Fruit fly (Drosophila melanogaster) Kc167 (cell line): ENCODE measurements around the gene CG14450.
A peak's percentile ranks its signal among the peaks of the same experiment; 100 is the strongest.
"Not testable (repeated sequence)": the region's sequence is repeated elsewhere in the genome, so short reads cannot be mapped to it uniquely, and the experiment has no call there.

Experiments
- Myc ChIP-seq: fragments of >200 bp; optimal IDR thresholded peaks from 2 replicates; lab custom pipeline; 2017; ENCODE audit warnings: missing external identifiers
- Sin3A ChIP-seq: fragments of >200 bp; optimal IDR thresholded peaks from 2 replicates; lab custom pipeline; 2018; ENCODE audit warnings: missing external identifiers
- h ChIP-seq: fragments of >200 bp; optimal IDR thresholded peaks from 3 replicates; lab custom pipeline; 2018; ENCODE audit warnings: missing external identifiers
- insv ChIP-seq: fragments of >200 bp; optimal IDR thresholded peaks from 3 replicates; lab custom pipeline; 2018; ENCODE audit warnings: missing external identifiers
- psq ChIP-seq: fragments of >200 bp; optimal IDR thresholded peaks from 2 replicates; lab custom pipeline; 2017; ENCODE audit warnings: missing external identifiers
- ttk ChIP-seq: sonication (Bioruptor generic); optimal IDR thresholded peaks from 2 replicates; lab custom pipeline; 2017; ENCODE audit warnings: missing external identifiers

Gene CG14450

DNA sequence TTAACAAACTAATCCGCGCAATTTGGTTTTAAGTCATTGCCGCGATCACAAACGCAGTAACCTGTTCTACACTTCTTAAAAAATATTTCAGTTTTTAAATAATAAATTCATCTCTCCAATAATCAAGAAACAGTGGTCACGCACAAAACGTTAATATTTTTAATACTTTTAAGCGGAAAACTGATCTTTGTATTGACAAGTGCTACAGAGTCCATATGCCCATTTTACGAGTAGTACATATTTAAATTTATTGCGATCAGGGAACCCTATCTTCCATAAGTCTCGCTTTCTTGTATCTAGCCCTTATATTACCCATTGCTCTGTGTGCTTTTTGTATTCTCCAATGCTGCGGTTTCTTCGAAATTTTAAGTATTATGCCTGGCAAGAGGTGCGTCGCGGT is 1.9 kb upstream of the CG14450 start, which contains the start of gene CG32454:
TSS of gene CG32454 (plus strand) at position 301 of the 400 bp plus-strand sequence.
- TF ChIP-seq Sin3A (no peak), Myc (no peak), psq (lab: Kevin White, UChicago) (no peak), ttk (lab: Kevin White, UChicago) (no peak), h (lab: Kevin White, UChicago) (no peak), insv (lab: Kevin White, UChicago) (no peak)

dm6 chr3L:22724046-22724771 is 3.4 kb downstream of the CG14450 start:
- TF ChIP-seq Sin3A (no peak), ttk (lab: Kevin White, UChicago) (no peak), insv (lab: Kevin White, UChicago) (no peak), psq (lab: Kevin White, UChicago) (no peak)

DNA sequence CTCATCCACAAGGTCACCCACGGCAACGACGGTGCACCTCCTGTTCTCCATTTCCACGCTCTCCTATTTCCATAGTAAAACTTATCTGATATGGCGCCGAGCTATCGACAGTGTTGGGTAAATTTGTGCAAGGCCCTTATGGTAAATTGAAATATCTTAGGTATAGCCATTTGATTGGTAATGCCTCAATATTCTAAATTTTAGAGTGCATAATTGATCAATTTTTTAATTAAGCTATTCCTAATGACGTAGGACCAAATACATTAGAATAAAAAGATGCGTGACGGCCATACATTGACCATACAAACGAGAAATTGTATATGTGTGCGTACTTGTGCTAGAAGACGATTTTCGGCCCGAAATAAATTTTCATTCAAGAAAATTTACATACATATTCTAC is 5.6 kb downstream of the CG14450 start, which contains the start of gene CG14451:
TSS of gene CG14451 (minus strand) at position 101 of the 400 bp plus-strand sequence.
- TF ChIP-seq ttk (lab: Kevin White, UChicago) (no peak), psq (lab: Kevin White, UChicago) (no peak), Sin3A (no peak), h (lab: Kevin White, UChicago) (no peak), Myc (no peak), insv (lab: Kevin White, UChicago) (no peak)

DNA sequence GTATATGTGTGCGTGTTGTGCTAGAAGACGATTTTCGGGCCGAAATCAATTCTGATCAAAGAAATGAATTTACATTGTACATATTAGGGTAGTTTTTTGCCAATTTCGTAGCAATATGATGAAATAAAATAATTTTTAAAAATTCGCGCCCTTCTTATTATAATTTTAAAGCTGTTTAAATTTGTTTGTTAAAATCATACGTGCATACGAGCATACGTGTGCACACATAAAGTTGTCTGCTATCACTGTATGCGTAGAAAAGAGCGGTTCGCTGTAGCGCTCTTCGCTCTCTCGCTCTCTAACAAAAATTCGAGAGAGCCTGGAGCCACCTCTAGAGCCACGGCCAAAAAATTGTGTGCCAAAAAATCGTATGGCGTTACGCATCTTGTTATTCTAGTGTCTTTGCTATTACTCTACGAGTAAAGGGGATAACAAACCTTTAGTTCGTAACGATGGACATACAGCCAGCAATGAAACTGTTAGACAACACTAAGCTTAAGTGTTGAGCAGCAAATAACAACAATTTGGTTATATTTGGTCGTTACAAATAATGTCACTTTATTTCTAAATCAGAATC is 6.8 kb downstream of the CG14450 start, which contains the start of gene mael:
TSS of gene mael (plus strand) at position 510 of the 577 bp plus-strand sequence.
- not testable (repeated sequence) for TF ChIP-seq Sin3A; ttk (lab: Kevin White, UChicago); h (lab: Kevin White, UChicago)

DNA sequence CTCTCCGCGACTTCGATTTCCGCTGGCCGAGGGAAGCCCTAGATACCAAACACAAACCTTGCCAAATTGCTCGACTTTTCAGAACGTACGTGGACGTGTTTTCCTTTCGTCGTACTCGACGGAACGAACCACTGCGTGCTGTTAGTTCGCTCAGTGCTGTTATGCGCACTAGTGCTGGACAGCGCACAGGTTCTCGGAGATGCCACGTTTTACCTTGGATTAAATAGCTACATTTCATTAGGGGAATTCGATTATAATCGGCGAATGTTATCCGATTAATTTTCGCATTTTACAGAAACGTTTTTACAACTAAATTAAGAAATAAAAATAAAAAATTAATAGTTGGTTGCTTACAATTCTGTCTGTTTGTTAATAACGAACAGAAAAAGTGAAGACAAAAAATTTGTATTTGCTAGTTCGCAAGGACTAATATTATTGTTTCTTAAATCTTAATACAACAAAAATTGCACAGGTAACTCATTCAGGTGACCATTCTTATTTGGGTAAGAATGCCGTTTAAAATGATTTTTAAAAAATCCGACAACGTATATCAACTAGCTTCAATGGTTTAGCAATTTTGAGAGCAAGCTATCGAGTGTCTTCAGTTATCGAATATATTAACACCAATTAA is 10.3 kb downstream of the CG14450 start, which contains the start of the genes ArfGAP3 and CG32452:
TSS of gene ArfGAP3 (minus strand) at position 441 of the 631 bp plus-strand sequence.
TSS of gene CG32452 (plus strand) at position 592 of the 631 bp plus-strand sequence.
- no peak for TF ChIP-seq h (lab: Kevin White, UChicago)
- TF ChIP-seq psq (lab: Kevin White, UChicago) = peak; percentile 77

DNA sequence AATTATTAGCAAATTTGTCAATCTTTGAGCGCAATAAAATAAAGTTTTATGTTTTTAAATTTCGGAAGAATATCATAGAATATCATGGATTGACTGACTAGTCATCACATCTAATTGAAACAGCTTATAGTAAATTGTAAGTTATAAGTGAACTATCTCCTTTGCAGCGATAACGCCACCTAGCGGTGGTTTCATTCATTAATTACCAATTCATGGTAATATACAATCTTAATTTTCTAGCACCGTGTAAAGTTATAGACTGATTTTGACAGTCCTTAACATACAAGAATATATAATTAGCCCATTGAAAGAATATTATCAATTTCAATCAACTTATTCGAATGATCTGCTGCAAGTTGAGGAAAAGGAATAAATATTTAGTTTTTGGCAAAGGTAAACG is 14.0 kb downstream of the CG14450 start:
- TF ChIP-seq psq (lab: Kevin White, UChicago) (no peak), insv (lab: Kevin White, UChicago) (no peak), h (lab: Kevin White, UChicago) (no peak), Myc (no peak), Sin3A (no peak), ttk (lab: Kevin White, UChicago) (no peak)

dm6 chr3L:22711855-22712254 is 15.7 kb downstream of the CG14450 start, which contains the start of gene CG11370:
CG11370 (plus strand) TSS chr3L:22712155.
- TF ChIP-seq Myc (no peak), psq (lab: Kevin White, UChicago) (no peak), h (lab: Kevin White, UChicago) (no peak), insv (lab: Kevin White, UChicago) (no peak), Sin3A (no peak), ttk (lab: Kevin White, UChicago) (no peak)

DNA sequence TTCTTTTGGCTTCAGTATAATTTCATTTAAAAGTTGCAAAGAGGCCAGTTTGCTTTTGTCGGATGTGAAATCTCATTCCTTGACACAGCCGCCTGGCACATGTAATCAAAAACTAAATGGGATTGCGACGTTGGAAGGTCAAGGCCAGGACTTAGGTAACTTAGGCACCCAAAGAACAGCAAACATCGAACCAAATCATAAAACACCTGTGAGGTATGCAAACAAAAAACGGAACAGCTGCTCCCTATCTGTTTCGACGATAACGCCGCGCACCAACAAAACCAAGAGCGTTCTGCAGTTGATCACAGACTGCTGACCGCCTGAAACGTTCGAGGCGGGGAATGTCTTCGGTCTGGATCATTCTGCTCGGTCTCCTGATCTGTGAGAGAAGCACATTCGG is 28.5 kb downstream of the CG14450 start, which contains the start of gene CG45116:
TSS of gene CG45116 (plus strand) at position 301 of the 400 bp plus-strand sequence.
- TF ChIP-seq ttk (lab: Kevin White, UChicago) = no peak
- no peak for TF ChIP-seq Sin3A
- no peak for TF ChIP-seq insv (lab: Kevin White, UChicago)
- TF ChIP-seq psq (lab: Kevin White, UChicago) = no peak
- TF ChIP-seq h (lab: Kevin White, UChicago) = no peak
- TF ChIP-seq Myc = no peak

dm6 chr3L:22696930-22697329 is 30.7 kb downstream of the CG14450 start, which contains the start of gene CG32453:
CG32453 (plus strand) TSS chr3L:22697230.
- not testable (repeated sequence) for TF ChIP-seq psq (lab: Kevin White, UChicago); Myc; h (lab: Kevin White, UChicago)

DNA sequence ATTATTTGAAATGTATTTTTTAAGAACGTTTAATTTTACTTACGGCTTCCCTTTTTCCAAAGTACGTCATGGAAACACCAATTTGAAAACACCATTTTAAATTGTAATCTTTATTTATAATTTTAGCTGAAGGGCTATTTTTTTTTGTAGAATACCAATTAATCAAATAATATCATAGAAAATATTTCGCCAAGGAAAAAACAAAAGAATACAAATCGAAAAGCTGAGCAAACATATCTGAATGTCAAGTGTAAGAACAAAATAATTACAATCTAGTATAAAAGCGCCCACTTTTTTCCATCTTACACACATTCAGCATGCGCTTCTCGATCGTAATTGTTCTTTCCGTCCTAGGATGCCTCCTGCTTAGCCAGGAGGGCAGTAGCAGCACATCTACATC is 31.9 kb downstream of the CG14450 start, which contains the start of gene CG14452:
TSS of gene CG14452 (plus strand) at position 301 of the 400 bp plus-strand sequence.
- TF ChIP-seq ttk (lab: Kevin White, UChicago) (no peak), psq (lab: Kevin White, UChicago) (no peak)

- TF ChIP-seq Sin3A (no peak), h (lab: Kevin White, UChicago) (no peak), psq (lab: Kevin White, UChicago) (no peak), insv (lab: Kevin White, UChicago) (no peak), ttk (lab: Kevin White, UChicago) (no peak), Myc (no peak)
Measured at dm6 chr3L:22693712-22694111, 33.9 kb downstream of the CG14450 start, which contains the start of the genes CG12546 and CG14453. CG12546 (minus strand) TSS chr3L:22693812. CG14453 (plus strand) TSS chr3L:22694083.

dm6 chr3L:22692428-22692827 is 35.2 kb downstream of the CG14450 start, which contains the start of gene CG14454:
CG14454 (minus strand) TSS chr3L:22692528.
- TF ChIP-seq Myc; insv (lab: Kevin White, UChicago); psq (lab: Kevin White, UChicago): not testable (repeated sequence)
